Fruit fly (Drosophila melanogaster) Kc167 (cell line): ENCODE results near the gene hzg.

ENCODE experiments used
- Myc ChIP-seq: fragments of >200 bp; optimal IDR thresholded peaks from 2 replicates; lab custom pipeline; 2017; ENCODE audit warnings: missing external identifiers
- h ChIP-seq: fragments of >200 bp; optimal IDR thresholded peaks from 3 replicates; lab custom pipeline; 2018; ENCODE audit warnings: missing external identifiers
- insv ChIP-seq: fragments of >200 bp; optimal IDR thresholded peaks from 3 replicates; lab custom pipeline; 2018; ENCODE audit warnings: missing external identifiers
- ttk ChIP-seq: sonication (Bioruptor generic); optimal IDR thresholded peaks from 2 replicates; lab custom pipeline; 2017; ENCODE audit warnings: missing external identifiers

DNA sequence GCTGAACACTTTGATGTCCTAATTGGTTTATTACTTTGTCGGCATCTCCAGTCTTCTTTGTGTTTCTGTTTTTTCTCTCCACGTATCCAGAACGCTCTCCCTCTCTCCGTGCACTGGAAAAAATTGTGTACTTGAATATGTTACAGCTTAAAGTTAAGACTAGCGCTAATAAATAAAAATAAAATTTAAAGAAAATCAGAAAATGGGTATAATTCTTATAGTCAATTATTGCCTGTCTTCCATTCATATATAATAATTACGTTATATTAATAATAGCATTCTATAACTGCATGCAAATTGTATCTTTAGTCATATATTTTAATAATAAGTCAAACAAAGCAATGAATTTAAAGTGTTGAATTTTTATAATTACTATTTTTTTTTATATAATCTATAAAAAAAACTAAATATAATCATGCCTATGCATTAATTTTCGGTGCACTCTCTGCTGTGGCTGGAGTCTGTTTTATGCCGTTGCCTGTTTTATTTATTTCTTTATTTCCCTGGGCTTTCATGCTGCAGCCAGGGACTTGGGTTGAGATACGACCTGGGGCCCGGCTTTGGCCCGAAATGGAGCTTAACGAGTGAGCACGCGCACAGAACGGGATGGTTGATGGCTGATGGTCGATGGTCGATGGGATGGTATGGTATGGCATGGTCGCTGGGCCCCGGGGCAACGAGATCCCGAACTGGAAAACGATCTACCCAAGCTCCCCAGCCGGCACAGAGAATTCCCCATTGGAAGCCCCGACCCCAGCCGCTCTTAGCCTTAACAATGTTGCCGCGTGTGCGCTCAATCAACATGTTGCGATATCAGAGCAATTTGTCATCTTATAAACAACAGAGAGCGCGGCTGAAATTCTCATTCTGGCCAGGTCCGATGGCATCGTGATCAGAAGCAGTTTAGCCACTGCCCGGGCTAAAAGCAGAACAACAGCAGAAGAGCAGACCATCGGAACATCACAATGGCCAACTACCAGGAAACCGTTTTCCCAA, 11.5 kb upstream of the hzg start:
- TF ChIP-seq Myc (no peak), h (lab: Kevin White, UChicago) (no peak), insv (lab: Kevin White, UChicago) (no peak), ttk (lab: Kevin White, UChicago) (no peak)
